Worm (Caenorhabditis elegans): ENCODE results near the gene fcho-1.
A peak's percentile ranks its signal among the peaks of the same experiment; 100 is the strongest.

The fcho-1 gene

ce11 chrII:1322283-1323173 is 12.2 kb downstream of the fcho-1 start:
- TF ChIP-seq ztf-23 (GFP tag; IDR thresholded peaks at IDR 0.05) (no peak), flt-1 (GFP tag; IDR thresholded peaks at IDR 0.05) (no peak), T22C8.4 (GFP tag; IDR thresholded peaks at IDR 0.05) (no peak), ref-1 (GFP tag; conservative IDR thresholded peaks at IDR 0.05) (no peak), klf-2 (GFP tag; conservative IDR thresholded peaks at IDR 0.05) (no peak), ztf-29 (GFP tag; IDR thresholded peaks at IDR 0.05) (no peak), tab-1 (GFP tag; IDR thresholded peaks at IDR 0.05) (no peak), med-1 (GFP tag; optimal IDR thresholded peaks at IDR 0.05; ENCODE audit: insufficient read depth) (no peak), cog-1 (tag; optimal IDR thresholded peaks at IDR 0.05) (no peak)

- TF ChIP-seq flt-1 (GFP tag; IDR thresholded peaks at IDR 0.05) (no peak), med-1 (GFP tag; optimal IDR thresholded peaks at IDR 0.05; ENCODE audit: insufficient read depth) (no peak), T22C8.4 (GFP tag; IDR thresholded peaks at IDR 0.05) (no peak), ref-1 (GFP tag; conservative IDR thresholded peaks at IDR 0.05) (no peak), tab-1 (GFP tag; IDR thresholded peaks at IDR 0.05) (no peak), ztf-29 (GFP tag; IDR thresholded peaks at IDR 0.05) (no peak), ztf-23 (GFP tag; IDR thresholded peaks at IDR 0.05) (no peak), klf-2 (GFP tag; conservative IDR thresholded peaks at IDR 0.05) (no peak)
Measured at ce11 chrII:1323190-1323651, 12.9 kb downstream of the fcho-1 start.

ce11 chrII:1324017-1324416 is 13.7 kb downstream of the fcho-1 start:
- TF ChIP-seq ref-1 (GFP tag; conservative IDR thresholded peaks at IDR 0.05) (no peak), tab-1 (GFP tag; IDR thresholded peaks at IDR 0.05) (no peak), klf-2 (GFP tag; conservative IDR thresholded peaks at IDR 0.05) (no peak), ztf-29 (GFP tag; IDR thresholded peaks at IDR 0.05) (no peak), flt-1 (GFP tag; IDR thresholded peaks at IDR 0.05) (no peak), ztf-23 (GFP tag; IDR thresholded peaks at IDR 0.05) (no peak)

ce11 chrII:1325604-1326003 is 15.3 kb downstream of the fcho-1 start:
- no peak for TF ChIP-seq klf-2 (GFP tag; conservative IDR thresholded peaks at IDR 0.05)
- TF ChIP-seq T22C8.4 (GFP tag; IDR thresholded peaks at IDR 0.05) = no peak
- no peak for TF ChIP-seq ztf-29 (GFP tag; IDR thresholded peaks at IDR 0.05)
- no peak for TF ChIP-seq tab-1 (GFP tag; IDR thresholded peaks at IDR 0.05)
- TF ChIP-seq med-1 (GFP tag; optimal IDR thresholded peaks at IDR 0.05; ENCODE audit: insufficient read depth) = no peak
- TF ChIP-seq cog-1 (tag; optimal IDR thresholded peaks at IDR 0.05) = no peak
- TF ChIP-seq ztf-23 (GFP tag; IDR thresholded peaks at IDR 0.05) = no peak
- TF ChIP-seq ref-1 (GFP tag; conservative IDR thresholded peaks at IDR 0.05) = no peak
- no peak for TF ChIP-seq flt-1 (GFP tag; IDR thresholded peaks at IDR 0.05)

- TF ChIP-seq ztf-23 (GFP tag; IDR thresholded peaks at IDR 0.05) = no peak
- no peak for TF ChIP-seq tab-1 (GFP tag; IDR thresholded peaks at IDR 0.05)
- no peak for TF ChIP-seq flt-1 (GFP tag; IDR thresholded peaks at IDR 0.05)
- no peak for TF ChIP-seq ztf-29 (GFP tag; IDR thresholded peaks at IDR 0.05)
- no peak for TF ChIP-seq cog-1 (tag; optimal IDR thresholded peaks at IDR 0.05)
- TF ChIP-seq ref-1 (GFP tag; conservative IDR thresholded peaks at IDR 0.05) = no peak
- TF ChIP-seq T22C8.4 (GFP tag; IDR thresholded peaks at IDR 0.05) = no peak
- no peak for TF ChIP-seq klf-2 (GFP tag; conservative IDR thresholded peaks at IDR 0.05)
- TF ChIP-seq med-1 (GFP tag; optimal IDR thresholded peaks at IDR 0.05; ENCODE audit: insufficient read depth) = no peak
Measured at ce11 chrII:1326689-1327088, 16.4 kb downstream of the fcho-1 start, which contains the start of gene jip-1. TSS of gene jip-1 (plus strand) at chrII:1326989.

- TF ChIP-seq ref-1 (GFP tag; conservative IDR thresholded peaks at IDR 0.05) = no peak
Measured at ce11 chrII:1329887-1330286, 19.6 kb downstream of the fcho-1 start.

- TF ChIP-seq klf-2 (GFP tag; conservative IDR thresholded peaks at IDR 0.05) = no peak
- TF ChIP-seq tab-1 (GFP tag; IDR thresholded peaks at IDR 0.05) = 0 out of 2 replicates have a peak, but pooled peaks have one; percentile 57
- 0 out of 2 replicates have a peak, but pooled peaks have one; percentile 10 for TF ChIP-seq ztf-23 (GFP tag; IDR thresholded peaks at IDR 0.05)
Measured at ce11 chrII:1338196-1338595, 27.9 kb downstream of the fcho-1 start.

- TF ChIP-seq flt-1 (GFP tag; IDR thresholded peaks at IDR 0.05) (no peak), tab-1 (GFP tag; IDR thresholded peaks at IDR 0.05) (no peak), ztf-29 (GFP tag; IDR thresholded peaks at IDR 0.05) (no peak), cog-1 (tag; optimal IDR thresholded peaks at IDR 0.05) (no peak), med-1 (GFP tag; optimal IDR thresholded peaks at IDR 0.05; ENCODE audit: insufficient read depth) (no peak), T22C8.4 (GFP tag; IDR thresholded peaks at IDR 0.05) (no peak), ztf-23 (GFP tag; IDR thresholded peaks at IDR 0.05) (no peak), klf-2 (GFP tag; conservative IDR thresholded peaks at IDR 0.05) (no peak), ref-1 (GFP tag; conservative IDR thresholded peaks at IDR 0.05) (no peak)
Measured at ce11 chrII:1340049-1340448, 29.7 kb downstream of the fcho-1 start.

- TF ChIP-seq med-1 (GFP tag; optimal IDR thresholded peaks at IDR 0.05; ENCODE audit: insufficient read depth) (no peak), ref-1 (GFP tag; conservative IDR thresholded peaks at IDR 0.05) (no peak), tab-1 (GFP tag; IDR thresholded peaks at IDR 0.05) (no peak), flt-1 (GFP tag; IDR thresholded peaks at IDR 0.05) (no peak), ztf-29 (GFP tag; IDR thresholded peaks at IDR 0.05) (no peak), ztf-23 (GFP tag; IDR thresholded peaks at IDR 0.05) (no peak), cog-1 (tag; optimal IDR thresholded peaks at IDR 0.05) (no peak), T22C8.4 (GFP tag; IDR thresholded peaks at IDR 0.05) (no peak), klf-2 (GFP tag; conservative IDR thresholded peaks at IDR 0.05) (no peak)
Measured at ce11 chrII:1341416-1341815, 31.1 kb downstream of the fcho-1 start.

ce11 chrII:1343748-1344147 is 33.4 kb downstream of the fcho-1 start:
- TF ChIP-seq flt-1 (GFP tag; IDR thresholded peaks at IDR 0.05) = no peak
- TF ChIP-seq tab-1 (GFP tag; IDR thresholded peaks at IDR 0.05) = no peak
- TF ChIP-seq T22C8.4 (GFP tag; IDR thresholded peaks at IDR 0.05) = no peak
- TF ChIP-seq cog-1 (tag; optimal IDR thresholded peaks at IDR 0.05) = no peak
- no peak for TF ChIP-seq ref-1 (GFP tag; conservative IDR thresholded peaks at IDR 0.05)
- no peak for TF ChIP-seq klf-2 (GFP tag; conservative IDR thresholded peaks at IDR 0.05)
- TF ChIP-seq ztf-29 (GFP tag; IDR thresholded peaks at IDR 0.05) = no peak
- no peak for TF ChIP-seq med-1 (GFP tag; optimal IDR thresholded peaks at IDR 0.05; ENCODE audit: insufficient read depth)
- no peak for TF ChIP-seq ztf-23 (GFP tag; IDR thresholded peaks at IDR 0.05)

Measured in whole organism, midembryonic.